Fruit fly (Drosophila melanogaster) whole organism, prepupa: ENCODE results near the gene sog.

ENCODE experiments used
- CG10631 ChIP-seq: fragments of 200-800 bp; sonication (Bioruptor generic); optimal IDR thresholded peaks from 2 replicates; lab custom pipeline; 2016; ENCODE audit warnings: missing biosample characterization, missing genetic modification characterization
- CG10669 ChIP-seq: fragments of 200-800 bp; sonication (Bioruptor generic); optimal IDR thresholded peaks from 3 replicates; lab custom pipeline; 2018; ENCODE audit warnings: missing biosample characterization, mild to moderate bottlenecking, missing genetic modification characterization, moderate library complexity
- CG11902 ChIP-seq: fragments of 200-800 bp; sonication (Bioruptor generic); optimal IDR thresholded peaks from 3 replicates; lab custom pipeline; 2016; ENCODE audit warnings: missing biosample characterization, missing genetic modification characterization
- CG1621 ChIP-seq: fragments of 200-800 bp; sonication (Bioruptor generic); optimal IDR thresholded peaks from 3 replicates; lab custom pipeline; 2018; ENCODE audit warnings: missing biosample characterization, mild to moderate bottlenecking, missing genetic modification characterization
- CG16779 ChIP-seq: fragments of 200-800 bp; sonication (Bioruptor generic); optimal IDR thresholded peaks from 3 replicates; lab custom pipeline; 2017; ENCODE audit warnings: missing biosample characterization, mild to moderate bottlenecking, missing genetic modification characterization
- CG3032 ChIP-seq: fragments of 200-800 bp; optimal IDR thresholded peaks from 2 replicates; lab custom pipeline; 2019; ENCODE audit warnings: missing biosample characterization, mild to moderate bottlenecking, missing genetic modification characterization, moderate library complexity
- CG31627 ChIP-seq: fragments of 200-800 bp; sonication (Bioruptor generic); optimal IDR thresholded peaks from 3 replicates; lab custom pipeline; 2016; ENCODE audit warnings: missing biosample characterization, missing genetic modification characterization
- CG32006 ChIP-seq: fragments of 200-800 bp; sonication (Bioruptor generic); optimal IDR thresholded peaks from 3 replicates; lab custom pipeline; 2017; ENCODE audit warnings: missing biosample characterization, mild to moderate bottlenecking, missing genetic modification characterization
- CG34406 ChIP-seq: fragments of 200-800 bp; sonication (Bioruptor generic); optimal IDR thresholded peaks from 3 replicates; lab custom pipeline; 2016; ENCODE audit warnings: missing biosample characterization, missing genetic modification characterization
- CG6163 ChIP-seq: fragments of 200-800 bp; sonication (Bioruptor generic); IDR thresholded peaks from 3 replicates; pipeline ENCODE4 v1.3.6; 2022; ENCODE audit warnings: missing biosample characterization, missing genetic modification characterization
- CG6276 ChIP-seq: fragments of 200-800 bp; sonication (Bioruptor generic); optimal IDR thresholded peaks from 2 replicates; lab custom pipeline; 2017; ENCODE audit warnings: missing biosample characterization, mild to moderate bottlenecking, missing genetic modification characterization
- CG6792 ChIP-seq: fragments of 200-800 bp; sonication (Bioruptor generic); optimal IDR thresholded peaks from 3 replicates; lab custom pipeline; 2016; ENCODE audit warnings: missing biosample characterization, missing genetic modification characterization
- CG6854 ChIP-seq: fragments of 200-800 bp; sonication (Bioruptor generic); optimal IDR thresholded peaks from 2 replicates; lab custom pipeline; 2017; ENCODE audit warnings: missing biosample characterization, mild to moderate bottlenecking, missing genetic modification characterization
- CG8632 ChIP-seq: fragments of 200-800 bp; sonication (Bioruptor generic); optimal IDR thresholded peaks from 3 replicates; lab custom pipeline; 2016; ENCODE audit warnings: missing biosample characterization, missing genetic modification characterization
- CG9139 ChIP-seq: fragments of 200-800 bp; sonication (Bioruptor generic); optimal IDR thresholded peaks from 3 replicates; lab custom pipeline; 2017; ENCODE audit warnings: missing biosample characterization, mild to moderate bottlenecking, missing genetic modification characterization
- Eip75B ChIP-seq: fragments of 200-800 bp; sonication (Bioruptor generic); optimal IDR thresholded peaks from 3 replicates; lab custom pipeline; 2016; ENCODE audit warnings: missing biosample characterization, missing genetic modification characterization
- Eip78C ChIP-seq: fragments of 200-800 bp; sonication (Bioruptor generic); peaks from one replicate; lab custom pipeline; 2016; ENCODE audit warnings: missing biosample characterization, missing genetic modification characterization
- Ets21C ChIP-seq: fragments of 200-800 bp; sonication (Bioruptor generic); optimal IDR thresholded peaks from 3 replicates; lab custom pipeline; 2016; ENCODE audit warnings: missing biosample characterization, missing genetic modification characterization
- Ets96B ChIP-seq: fragments of 200-800 bp; optimal IDR thresholded peaks from 2 replicates; lab custom pipeline; 2019; ENCODE audit warnings: missing biosample characterization, mild to moderate bottlenecking, missing genetic modification characterization, moderate library complexity
- Gug ChIP-seq: fragments of 200-800 bp; sonication (Bioruptor generic); IDR thresholded peaks from 2 replicates; pipeline ENCODE4 v1.3.6; 2022; ENCODE audit warnings: missing biosample characterization, missing genetic modification characterization
- Hr38 ChIP-seq: sonication (Bioruptor generic); optimal IDR thresholded peaks from 2 replicates; lab custom pipeline; 2016; ENCODE audit warnings: missing biosample characterization, missing genetic modification characterization
- Hr39 ChIP-seq: fragments of 200-800 bp; sonication (Bioruptor generic); optimal IDR thresholded peaks from 2 replicates; lab custom pipeline; 2016; ENCODE audit warnings: missing biosample characterization, missing genetic modification characterization
- Lpt ChIP-seq: fragments of 200-800 bp; sonication (Bioruptor generic); optimal IDR thresholded peaks from 3 replicates; lab custom pipeline; 2016; ENCODE audit warnings: missing biosample characterization, missing genetic modification characterization
- Sox14 ChIP-seq: fragments of 200-800 bp; sonication (Bioruptor generic); optimal IDR thresholded peaks from 3 replicates; lab custom pipeline; 2016; ENCODE audit warnings: missing biosample characterization, missing genetic modification characterization
- Sox15 ChIP-seq: fragments of 200-800 bp; sonication (Bioruptor generic); optimal IDR thresholded peaks from 3 replicates; lab custom pipeline; 2016; ENCODE audit warnings: missing biosample characterization, missing genetic modification characterization
- achi ChIP-seq: fragments of 200-800 bp; sonication (Bioruptor generic); optimal IDR thresholded peaks from 3 replicates; lab custom pipeline; 2016; ENCODE audit warnings: missing biosample characterization, missing genetic modification characterization
- cyc ChIP-seq: fragments of 200-800 bp; sonication (Bioruptor generic); optimal IDR thresholded peaks from 3 replicates; lab custom pipeline; 2016; ENCODE audit warnings: missing biosample characterization, missing genetic modification characterization
- dsx ChIP-seq: fragments of 200-800 bp; optimal IDR thresholded peaks from 3 replicates; lab custom pipeline; 2019; ENCODE audit warnings: missing biosample characterization, mild to moderate bottlenecking, missing genetic modification characterization, moderate library complexity; ENCODE audit not compliant: poor library complexity, severe bottlenecking
- esn ChIP-seq: fragments of 200-800 bp; sonication (Bioruptor generic); optimal IDR thresholded peaks from 2 replicates; lab custom pipeline; 2016; ENCODE audit warnings: missing biosample characterization, mild to moderate bottlenecking, missing genetic modification characterization, moderate library complexity
- lz ChIP-seq: fragments of 200-800 bp; sonication (Bioruptor generic); optimal IDR thresholded peaks from 3 replicates; lab custom pipeline; 2016; ENCODE audit warnings: missing biosample characterization, missing genetic modification characterization
- pdm3 ChIP-seq: fragments of 200-800 bp; sonication (Bioruptor generic); optimal IDR thresholded peaks from 3 replicates; lab custom pipeline; 2016; ENCODE audit warnings: missing biosample characterization, missing genetic modification characterization
- ss ChIP-seq, 2 experiments: fragments of 200-800 bp; sonication (Bioruptor generic); optimal IDR thresholded peaks; 2 replicates in 1 of 2; 3 replicates in 1 of 2; lab custom pipeline; 2017 to 2018; ENCODE audit warnings: mild to moderate bottlenecking in 2 of 2, missing biosample characterization in 2 of 2, missing genetic modification characterization in 2 of 2, moderate library complexity in 1 of 2
- topi ChIP-seq: fragments of 200-800 bp; sonication (Bioruptor generic); optimal IDR thresholded peaks from 3 replicates; lab custom pipeline; 2016; ENCODE audit warnings: missing biosample characterization, missing genetic modification characterization
- vri ChIP-seq: fragments of 200-800 bp; sonication (Bioruptor generic); optimal IDR thresholded peaks from 3 replicates; lab custom pipeline; 2016; ENCODE audit warnings: missing biosample characterization, mild to moderate bottlenecking, missing genetic modification characterization

The sog gene

dm6 chrX:15587433-15587832 lies 45.8 kb downstream of the sog start, which contains the start of gene Alp11:
Alp11 (plus strand) TSS chrX:15587733.
- TF ChIP-seq Ets96B = no peak
- no peak for TF ChIP-seq Sox15
- no peak for TF ChIP-seq CG32006 (GFP tag; lab: Kevin White, UChicago)
- no peak for TF ChIP-seq CG1621
- TF ChIP-seq Gug (GFP tag; lab: Robert Waterston, UW) = no peak
- TF ChIP-seq cyc = no peak
- no peak for TF ChIP-seq CG34406 (GFP tag; lab: Kevin White, UChicago)
- TF ChIP-seq ss (GFP tag; optimal IDR thresholded peaks at IDR 0.05; lab: Kevin White, UChicago) = no peak
- TF ChIP-seq CG6276 (GFP tag; lab: Kevin White, UChicago) = no peak
- TF ChIP-seq CG6792 (GFP tag; lab: Kevin White, UChicago) = no peak
- TF ChIP-seq pdm3 (GFP tag; lab: Kevin White, UChicago) = no peak
- no peak for TF ChIP-seq Lpt (GFP tag; lab: Kevin White, UChicago)
- TF ChIP-seq vri (GFP tag; lab: Kevin White, UChicago) = no peak
- TF ChIP-seq Hr39 (GFP tag; lab: Kevin White, UChicago) = no peak
- TF ChIP-seq, all 60 proteins: peak for 0

dm6 chrX:15583842-15584441 lies 49.3 kb downstream of the sog start:
- TF ChIP-seq Hr38 (GFP tag; lab: Kevin White, UChicago) (no peak), Lpt (GFP tag; lab: Kevin White, UChicago) (no peak), Eip78C (GFP tag; lab: Kevin White, UChicago) (peak; percentile 48), vri (GFP tag; lab: Kevin White, UChicago) (no peak), Eip75B (GFP tag; lab: Kevin White, UChicago) (no peak), Ets21C (GFP tag; lab: Kevin White, UChicago) (no peak), CG8632 (GFP tag; lab: Kevin White, UChicago) (no peak), ss (GFP tag; optimal IDR thresholded peaks at IDR 0.05; lab: Kevin White, UChicago) (no peak), CG11902 (GFP tag; lab: Kevin White, UChicago) (no peak)

dm6 chrX:15582853-15583252 lies 50.4 kb downstream of the sog start, which contains the start of the genes CG9215 and CG8097:
CG9215 (minus strand) TSS chrX:15582874.
CG8097 (plus strand) TSS chrX:15583159.
- peak; percentile 42 for TF ChIP-seq cyc
- TF ChIP-seq ss (GFP tag; optimal IDR thresholded peaks at IDR 0.05; lab: Kevin White, UChicago) = no peak
- TF ChIP-seq CG10669 (GFP tag; lab: Kevin White, UChicago) = no peak
- no peak for TF ChIP-seq dsx (GFP tag; lab: Kevin White, UChicago)
- TF ChIP-seq CG3032 = peak; percentile 52
- TF ChIP-seq Ets21C (GFP tag; lab: Kevin White, UChicago) = peak; percentile 49
- TF ChIP-seq Eip78C (GFP tag; lab: Kevin White, UChicago) = peak; percentile 63
- peak; percentile 51 for TF ChIP-seq Hr39 (GFP tag; lab: Kevin White, UChicago)
- TF ChIP-seq Sox14 (GFP tag; lab: Kevin White, UChicago) = peak; percentile 46
- TF ChIP-seq esn (GFP tag; lab: Kevin White, UChicago) = peak; percentile 60
- no peak for TF ChIP-seq CG8632 (GFP tag; lab: Kevin White, UChicago)
- TF ChIP-seq achi (GFP tag; lab: Kevin White, UChicago) = peak; percentile 38
- TF ChIP-seq CG6854 (GFP tag; lab: Kevin White, UChicago) = no peak
- TF ChIP-seq CG16779 (tag; lab: Kevin White, UChicago) = no peak
- TF ChIP-seq Sox15 = peak; percentile 13
- TF ChIP-seq Ets96B = peak; percentile 23
- no peak for TF ChIP-seq CG10631 (GFP tag; lab: Kevin White, UChicago)
- TF ChIP-seq CG11902 (GFP tag; lab: Kevin White, UChicago) = no peak
- TF ChIP-seq CG6276 (GFP tag; lab: Kevin White, UChicago) = no peak
- TF ChIP-seq CG31627 (GFP tag; lab: Kevin White, UChicago) = peak; percentile 46
- TF ChIP-seq CG9139 (GFP tag; lab: Kevin White, UChicago) = no peak
- TF ChIP-seq lz = peak; percentile 62
- no peak for TF ChIP-seq CG6163 (GFP tag; lab: Robert Waterston, UW)
- peak; percentile 50 for TF ChIP-seq topi
- TF ChIP-seq, all 60 proteins: peak for 13
